Worm (Caenorhabditis elegans): ENCODE measurements around the gene F40G9.9.
A peak's percentile ranks its signal among the peaks of the same experiment; 100 is the strongest.
"Not testable (repeated sequence)": the region's sequence is repeated elsewhere in the genome, so short reads cannot be mapped to it uniquely, and the experiment has no call there.

- not testable (repeated sequence) for TF ChIP-seq lin-15B (tag; optimal IDR thresholded peaks at IDR 0.05); elt-3 (tag; optimal IDR thresholded peaks at IDR 0.05); ztf-11 (tag; optimal IDR thresholded peaks at IDR 0.05); R02D3.7 (tag; optimal IDR thresholded peaks at IDR 0.05); nhr-12 (tag; optimal IDR thresholded peaks at IDR 0.05); tbx-2 (tag; optimal IDR thresholded peaks at IDR 0.05); lin-39 (tag; optimal IDR thresholded peaks at IDR 0.05); snpc-4 (tag; optimal IDR thresholded peaks at IDR 0.05); mdl-1 (tag; optimal IDR thresholded peaks at IDR 0.05); aly-2 (tag; optimal IDR thresholded peaks at IDR 0.05); unc-62 (GFP tag; optimal IDR thresholded peaks at IDR 0.05); pha-4 (tag; optimal IDR thresholded peaks at IDR 0.05); nhr-11 (tag; optimal IDR thresholded peaks at IDR 0.05)
- peak; percentile 19 for TF ChIP-seq elt-2 (tag; optimal IDR thresholded peaks at IDR 0.05)
These were observed 14.4 kb upstream of the F40G9.9 start for ce11 chrIII:185909-186308.
